Worm (Caenorhabditis elegans): ENCODE measurements around the gene sru-13.

sru-13 gene

DNA sequence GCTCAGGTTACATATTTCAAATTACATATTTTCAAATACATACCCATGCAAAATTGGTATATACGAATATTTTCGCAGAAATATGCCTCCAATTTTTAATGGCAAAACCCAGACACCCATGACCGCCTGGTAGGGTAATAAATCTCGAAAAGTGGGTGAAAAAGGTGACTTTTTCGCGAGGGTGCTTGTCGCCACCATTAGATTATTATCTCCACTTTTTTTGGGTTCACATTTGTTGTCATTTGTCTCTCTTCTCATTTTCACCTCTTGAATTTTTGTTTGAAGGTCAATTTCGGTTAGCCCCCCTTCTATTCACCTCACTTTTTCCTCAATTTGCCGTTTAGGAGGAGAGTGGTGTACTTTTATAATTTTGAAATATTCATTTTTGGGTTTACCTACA is 17.8 kb upstream of the sru-13 start:
- TF ChIP-seq hmg-4 (GFP tag; optimal IDR thresholded peaks at IDR 0.05) (no peak), F13C5.2 (tag; optimal IDR thresholded peaks at IDR 0.05) (no peak), ama-1 (optimal IDR thresholded peaks at IDR 0.05) (no peak), tra-4 (tag; optimal IDR thresholded peaks at IDR 0.05) (no peak), tbx-11 (GFP tag; IDR thresholded peaks at IDR 0.05) (no peak), ets-7 (tag; optimal IDR thresholded peaks at IDR 0.05) (no peak), hnd-1 (tag; optimal IDR thresholded peaks at IDR 0.05) (no peak), flt-1 (GFP tag; IDR thresholded peaks at IDR 0.05) (no peak), B0310.2 (tag; optimal IDR thresholded peaks at IDR 0.05) (no peak), sea-1 (GFP tag; conservative IDR thresholded peaks at IDR 0.05) (no peak), ceh-13 (GFP tag; optimal IDR thresholded peaks at IDR 0.05) (no peak), pes-1 (GFP tag; IDR thresholded peaks at IDR 0.05) (no peak)

- TF ChIP-seq hmbx-1 (tag; optimal IDR thresholded peaks at IDR 0.05) (no peak), ceh-13 (GFP tag; optimal IDR thresholded peaks at IDR 0.05) (no peak), hmg-4 (GFP tag; optimal IDR thresholded peaks at IDR 0.05) (no peak), flt-1 (GFP tag; IDR thresholded peaks at IDR 0.05) (no peak), tra-4 (tag; optimal IDR thresholded peaks at IDR 0.05) (no peak), F13C5.2 (tag; optimal IDR thresholded peaks at IDR 0.05) (no peak), ceh-36 (tag; optimal IDR thresholded peaks at IDR 0.05) (no peak), B0310.2 (tag; optimal IDR thresholded peaks at IDR 0.05) (no peak), pes-1 (GFP tag; IDR thresholded peaks at IDR 0.05) (no peak), tbx-37 (GFP tag; conservative IDR thresholded peaks at IDR 0.05) (no peak), tbx-11 (GFP tag; IDR thresholded peaks at IDR 0.05) (no peak), hnd-1 (tag; optimal IDR thresholded peaks at IDR 0.05) (no peak), scrt-1 (GFP tag; IDR thresholded peaks at IDR 0.05) (no peak), ama-1 (optimal IDR thresholded peaks at IDR 0.05) (no peak), sea-1 (GFP tag; conservative IDR thresholded peaks at IDR 0.05) (no peak), aly-1 (tag; optimal IDR thresholded peaks at IDR 0.05) (no peak), ets-7 (tag; optimal IDR thresholded peaks at IDR 0.05) (no peak)
Measured at ce11 chrIV:12537694-12538093, 15.3 kb upstream of the sru-13 start.

- TF ChIP-seq ceh-13 (GFP tag; optimal IDR thresholded peaks at IDR 0.05): no peak
- TF ChIP-seq flt-1 (GFP tag; IDR thresholded peaks at IDR 0.05): no peak
- no peak for TF ChIP-seq hmbx-1 (tag; optimal IDR thresholded peaks at IDR 0.05)
- no peak for TF ChIP-seq tbx-37 (GFP tag; conservative IDR thresholded peaks at IDR 0.05)
- TF ChIP-seq pes-1 (GFP tag; IDR thresholded peaks at IDR 0.05): no peak
- no peak for TF ChIP-seq scrt-1 (GFP tag; IDR thresholded peaks at IDR 0.05)
- no peak for TF ChIP-seq tbx-11 (GFP tag; IDR thresholded peaks at IDR 0.05)
- no peak for TF ChIP-seq tra-4 (tag; optimal IDR thresholded peaks at IDR 0.05)
- no peak for TF ChIP-seq hmg-4 (GFP tag; optimal IDR thresholded peaks at IDR 0.05)
- TF ChIP-seq ets-7 (tag; optimal IDR thresholded peaks at IDR 0.05): no peak
- no peak for TF ChIP-seq ceh-36 (tag; optimal IDR thresholded peaks at IDR 0.05)
- no peak for TF ChIP-seq aly-1 (tag; optimal IDR thresholded peaks at IDR 0.05)
- no peak for TF ChIP-seq ama-1 (optimal IDR thresholded peaks at IDR 0.05)
Measured at ce11 chrIV:12536358-12536757, 13.9 kb upstream of the sru-13 start.

DNA sequence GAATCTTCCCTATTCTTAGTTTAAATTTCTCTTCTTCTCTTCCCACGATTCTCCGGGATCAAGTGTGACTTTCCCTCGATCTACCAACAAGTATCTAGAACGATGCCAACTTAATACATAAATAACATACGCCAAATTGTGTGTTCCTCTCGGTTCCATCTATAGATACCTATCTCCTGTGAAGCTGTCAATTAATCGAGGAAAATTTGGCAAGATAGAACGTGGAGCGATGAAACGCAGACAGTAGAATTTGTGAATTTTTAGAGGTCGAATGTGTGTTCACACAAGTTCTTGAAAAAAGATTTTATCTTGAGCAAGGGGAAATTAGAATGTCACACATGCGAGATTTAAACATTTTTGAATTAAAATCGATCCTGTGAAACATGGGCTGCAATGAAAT is 9.0 kb upstream of the sru-13 start:
- no peak for TF ChIP-seq B0310.2 (tag; optimal IDR thresholded peaks at IDR 0.05)
- TF ChIP-seq ama-1 (optimal IDR thresholded peaks at IDR 0.05): no peak
- no peak for TF ChIP-seq ceh-36 (tag; optimal IDR thresholded peaks at IDR 0.05)
- TF ChIP-seq pes-1 (GFP tag; IDR thresholded peaks at IDR 0.05): no peak
- TF ChIP-seq hnd-1 (tag; optimal IDR thresholded peaks at IDR 0.05): no peak
- TF ChIP-seq aly-1 (tag; optimal IDR thresholded peaks at IDR 0.05): no peak
- no peak for TF ChIP-seq tbx-11 (GFP tag; IDR thresholded peaks at IDR 0.05)
- no peak for TF ChIP-seq F13C5.2 (tag; optimal IDR thresholded peaks at IDR 0.05)
- TF ChIP-seq sea-1 (GFP tag; conservative IDR thresholded peaks at IDR 0.05): no peak
- no peak for TF ChIP-seq hmbx-1 (tag; optimal IDR thresholded peaks at IDR 0.05)
- no peak for TF ChIP-seq ceh-13 (GFP tag; optimal IDR thresholded peaks at IDR 0.05)

ce11 chrIV:12531047-12531446 is 8.6 kb upstream of the sru-13 start, which contains the start of gene F53B2.5:
F53B2.5 (minus strand) TSS chrIV:12531147.
- TF ChIP-seq aly-1 (tag; optimal IDR thresholded peaks at IDR 0.05) (no peak), ceh-13 (GFP tag; optimal IDR thresholded peaks at IDR 0.05) (no peak), ceh-36 (tag; optimal IDR thresholded peaks at IDR 0.05) (no peak), flt-1 (GFP tag; IDR thresholded peaks at IDR 0.05) (no peak), tbx-37 (GFP tag; conservative IDR thresholded peaks at IDR 0.05) (no peak), F13C5.2 (tag; optimal IDR thresholded peaks at IDR 0.05) (no peak), sea-1 (GFP tag; conservative IDR thresholded peaks at IDR 0.05) (no peak), ama-1 (optimal IDR thresholded peaks at IDR 0.05) (no peak), tbx-11 (GFP tag; IDR thresholded peaks at IDR 0.05) (no peak), ets-7 (tag; optimal IDR thresholded peaks at IDR 0.05) (no peak), hnd-1 (tag; optimal IDR thresholded peaks at IDR 0.05) (no peak), B0310.2 (tag; optimal IDR thresholded peaks at IDR 0.05) (no peak), pes-1 (GFP tag; IDR thresholded peaks at IDR 0.05) (no peak), tra-4 (tag; optimal IDR thresholded peaks at IDR 0.05) (no peak)

ce11 chrIV:12527217-12527616 is 4.8 kb upstream of the sru-13 start, which contains the start of gene F53B2.8:
F53B2.8 (minus strand) TSS chrIV:12527396.
- no peak for TF ChIP-seq tbx-11 (GFP tag; IDR thresholded peaks at IDR 0.05)
- TF ChIP-seq sea-1 (GFP tag; conservative IDR thresholded peaks at IDR 0.05): no peak
- TF ChIP-seq aly-1 (tag; optimal IDR thresholded peaks at IDR 0.05): no peak
- TF ChIP-seq B0310.2 (tag; optimal IDR thresholded peaks at IDR 0.05): no peak

ce11 chrIV:12525409-12525808 is 3.0 kb upstream of the sru-13 start, which contains the start of gene eak-4:
eak-4 (minus strand) TSS chrIV:12525509.
- TF ChIP-seq ets-7 (tag; optimal IDR thresholded peaks at IDR 0.05) (no peak), tbx-37 (GFP tag; conservative IDR thresholded peaks at IDR 0.05) (no peak), B0310.2 (tag; optimal IDR thresholded peaks at IDR 0.05) (no peak), sea-1 (GFP tag; conservative IDR thresholded peaks at IDR 0.05) (no peak), pes-1 (GFP tag; IDR thresholded peaks at IDR 0.05) (no peak), tra-4 (tag; optimal IDR thresholded peaks at IDR 0.05) (no peak), aly-1 (tag; optimal IDR thresholded peaks at IDR 0.05) (no peak), flt-1 (GFP tag; IDR thresholded peaks at IDR 0.05) (no peak), ceh-36 (tag; optimal IDR thresholded peaks at IDR 0.05) (no peak), tbx-11 (GFP tag; IDR thresholded peaks at IDR 0.05) (no peak), hmbx-1 (tag; optimal IDR thresholded peaks at IDR 0.05) (no peak), F13C5.2 (tag; optimal IDR thresholded peaks at IDR 0.05) (no peak), hmg-4 (GFP tag; optimal IDR thresholded peaks at IDR 0.05) (no peak)
